Fruit fly (Drosophila melanogaster): ENCODE results near the gene CG11069.

Gene CG11069

DNA sequence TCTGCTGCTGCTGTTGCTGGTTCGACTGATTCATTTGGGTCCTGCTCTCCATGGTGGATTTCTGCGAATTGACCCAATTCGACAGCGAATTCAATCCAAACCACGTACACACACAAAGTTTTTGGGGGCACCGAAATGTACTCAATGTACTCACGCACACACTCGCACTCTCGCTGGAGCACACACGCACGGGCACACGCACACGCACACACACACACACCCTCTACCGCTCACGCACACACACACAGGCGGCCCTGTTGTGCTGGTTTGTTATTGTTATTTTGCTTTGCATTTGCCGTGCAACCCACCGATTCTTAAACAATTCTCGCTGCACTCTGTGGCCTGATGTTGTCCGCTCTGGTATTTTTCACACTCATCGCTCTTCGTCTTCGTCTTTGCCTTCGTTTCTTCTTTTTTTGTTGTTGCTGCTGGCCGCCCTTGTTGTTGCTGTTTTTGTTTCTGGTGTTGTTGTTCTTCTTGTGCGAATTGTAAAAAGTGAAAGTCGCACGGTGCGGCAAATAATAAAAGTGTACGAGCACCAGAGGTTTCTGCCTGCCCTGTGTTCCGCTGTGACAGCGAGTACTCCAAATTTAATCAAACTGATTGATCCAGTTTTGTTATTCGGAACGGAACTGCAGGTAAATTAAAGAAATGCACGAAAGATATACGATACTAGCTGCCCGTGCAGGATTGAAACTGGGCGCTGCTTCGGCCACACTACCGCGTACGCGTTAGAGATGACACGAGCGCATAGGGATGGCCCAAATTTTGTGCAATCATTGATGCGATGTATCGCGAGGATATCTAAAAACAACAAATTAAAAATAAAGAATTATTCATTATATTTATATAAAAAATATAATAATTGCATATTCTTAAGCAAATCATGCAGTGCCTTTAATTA lies 18.4 kb upstream of the CG11069 start, which contains the start of gene CG3744 (continued):
- peak; percentile 83 for TF ChIP-seq CG16779 (GFP tag; IDR thresholded peaks at IDR 0.05)
- TF ChIP-seq CG9437 (GFP tag; optimal IDR thresholded peaks at IDR 0.05) = peak; percentile 54
- TF ChIP-seq Chrac-16 (GFP tag; optimal IDR thresholded peaks at IDR 0.05) = peak; percentile 86
- TF ChIP-seq CG6765 (GFP tag; optimal IDR thresholded peaks at IDR 0.05) = peak; percentile 61
- peak; percentile 82 for TF ChIP-seq pnt (GFP tag; optimal IDR thresholded peaks at IDR 0.05)
- TF ChIP-seq knrl (GFP tag; IDR thresholded peaks at IDR 0.05; ENCODE audit: partially characterized antibody) = peak; percentile 96
- TF ChIP-seq CG18476 (GFP tag; optimal IDR thresholded peaks at IDR 0.05) = peak; percentile 71
- TF ChIP-seq Lim3 (GFP tag; IDR thresholded peaks at IDR 0.05) = peak; percentile 70
- peak; percentile 76 for TF ChIP-seq gcm (GFP tag; optimal IDR thresholded peaks at IDR 0.05)
- no peak for TF ChIP-seq CG31365 (tag; optimal IDR thresholded peaks at IDR 0.05)
- TF ChIP-seq org-1 (GFP tag; optimal IDR thresholded peaks at IDR 0.05) = peak; percentile 58
- TF ChIP-seq HLHmδ (GFP tag; optimal IDR thresholded peaks at IDR 0.05) = no peak
- peak; percentile 70 for TF ChIP-seq CG6854 (GFP tag; optimal IDR thresholded peaks at IDR 0.05)
- TF ChIP-seq Doc3 (GFP tag; IDR thresholded peaks at IDR 0.05; ENCODE audit: partially characterized antibody) = peak; percentile 96
- TF ChIP-seq az2 (GFP tag; optimal IDR thresholded peaks at IDR 0.05) = peak; percentile 90
- peak; percentile 92 for TF ChIP-seq CG7839 (tag; optimal IDR thresholded peaks at IDR 0.05)
- TF ChIP-seq CG10147 (GFP tag; optimal IDR thresholded peaks at IDR 0.05) = peak; percentile 85
- peak; percentile 95 for TF ChIP-seq Med (GFP tag)
- peak; percentile 14 for TF ChIP-seq CG10565 (GFP tag; optimal IDR thresholded peaks at IDR 0.05)
- TF ChIP-seq Dad (GFP tag; optimal IDR thresholded peaks at IDR 0.05) = peak; percentile 63
- TF ChIP-seq ase (GFP tag; IDR thresholded peaks at IDR 0.05) = peak; percentile 95
- TF ChIP-seq CG2889 (GFP tag; IDR thresholded peaks at IDR 0.05) = peak; percentile 85
- peak; percentile 88 for TF ChIP-seq lilli (GFP tag; optimal IDR thresholded peaks at IDR 0.05)
- peak; percentile 89 for TF ChIP-seq CG11695 (GFP tag; IDR thresholded peaks at IDR 0.05)
- peak; percentile 90 for TF ChIP-seq MBD-R2 (GFP tag; IDR thresholded peaks at IDR 0.05)
- peak; percentile 7 to 86 for TF ChIP-seq bsh (GFP tag; optimal IDR thresholded peaks at IDR 0.05)
- peak; percentile 94 for TF ChIP-seq wdn (GFP tag; IDR thresholded peaks at IDR 0.05)
- TF ChIP-seq Abd-B (GFP tag; optimal IDR thresholded peaks at IDR 0.05) = peak; percentile 85
- peak; percentile 43 for TF ChIP-seq gcm2 (GFP tag; optimal IDR thresholded peaks at IDR 0.05)
- TF ChIP-seq CG3847 (GFP tag; IDR thresholded peaks at IDR 0.05) = peak; percentile 96
- TF ChIP-seq Gsc (GFP tag; IDR thresholded peaks at IDR 0.05) = peak; percentile 65
- peak; percentile 85 for TF ChIP-seq CG1024 (GFP tag; IDR thresholded peaks at IDR 0.05)
- peak; percentile 91 for TF ChIP-seq CG17829 (tag; optimal IDR thresholded peaks at IDR 0.05)
- no peak for TF ChIP-seq en (GFP tag; optimal IDR thresholded peaks at IDR 0.05)
- peak; percentile 39 for TF ChIP-seq Side (GFP tag; optimal IDR thresholded peaks at IDR 0.05)
- peak; percentile 93 for TF ChIP-seq lmd (GFP tag; IDR thresholded peaks at IDR 0.05)
- TF ChIP-seq cwo (GFP tag; optimal IDR thresholded peaks at IDR 0.05) = no peak
- TF ChIP-seq CG4404 (GFP tag; IDR thresholded peaks at IDR 0.05) = peak; percentile 89
- TF ChIP-seq fru (optimal IDR thresholded peaks at IDR 0.05) = no peak
- TF ChIP-seq oc (tag; optimal IDR thresholded peaks at IDR 0.05) = peak; percentile 78
- no peak for TF ChIP-seq CG4854 (GFP tag; optimal IDR thresholded peaks at IDR 0.05)
- TF ChIP-seq Atf-2 (GFP tag; optimal IDR thresholded peaks at IDR 0.05) = peak; percentile 42
- peak; percentile 27 for TF ChIP-seq CG11398 (GFP tag; optimal IDR thresholded peaks at IDR 0.05)
- no peak for TF ChIP-seq kah (GFP tag; optimal IDR thresholded peaks at IDR 0.05)
- peak; percentile 87 for TF ChIP-seq Optix (GFP tag; IDR thresholded peaks at IDR 0.05)
- no peak for TF ChIP-seq pan (optimal IDR thresholded peaks at IDR 0.05)
- TF ChIP-seq pan (GFP tag; optimal IDR thresholded peaks at IDR 0.05 in 1 of 2, IDR thresholded peaks at IDR 0.05 in 1 of 2) = peak in 1 of 2 experiments; percentile 95
- TF ChIP-seq CG10366 (GFP tag; IDR thresholded peaks at IDR 0.05) = peak; percentile 95
- TF ChIP-seq CG16863 (GFP tag; optimal IDR thresholded peaks at IDR 0.05) = peak; percentile 59
- TF ChIP-seq Dll (GFP tag; IDR thresholded peaks at IDR 0.05; ENCODE audit: partially characterized antibody) = peak; percentile 99
